Fruit fly (Drosophila melanogaster): Measurements from ENCODE around the gene CG11722.

The CG11722 gene

DNA sequence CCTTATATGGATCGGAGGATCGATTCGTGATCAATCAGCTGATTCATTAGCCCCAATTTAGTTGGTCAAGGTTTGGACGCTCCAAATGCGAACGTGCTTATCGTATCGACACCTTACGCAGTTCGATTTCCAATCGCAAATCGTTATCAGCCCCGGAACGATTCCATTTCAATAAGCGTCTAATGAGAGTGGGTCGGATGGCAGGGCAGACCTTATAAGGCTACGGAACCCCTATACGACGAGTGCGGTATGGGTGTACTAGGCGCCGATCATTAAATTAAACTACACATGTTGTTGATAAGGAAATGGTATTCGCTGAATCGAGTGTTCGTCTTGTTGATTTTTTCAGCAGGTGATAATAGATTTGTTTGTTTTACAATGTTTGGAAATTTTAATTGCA lies 9.6 kb downstream of the CG11722 start (continued):
- TF ChIP-seq trem (tag; optimal IDR thresholded peaks at IDR 0.05) (no peak), CG9609 (GFP tag; optimal IDR thresholded peaks at IDR 0.05) (no peak), CG5245 (GFP tag; optimal IDR thresholded peaks at IDR 0.05) (no peak), bigmax (GFP tag; optimal IDR thresholded peaks at IDR 0.05) (no peak), CG15011 (GFP tag; optimal IDR thresholded peaks at IDR 0.05) (no peak), CG17912 (GFP tag; optimal IDR thresholded peaks at IDR 0.05) (no peak), CG18599 (GFP tag; optimal IDR thresholded peaks at IDR 0.05) (peak; percentile 29), Med (GFP tag) (peak; percentile 36), ttk (GFP tag; IDR thresholded peaks at IDR 0.05) (no peak), CG2712 (tag; optimal IDR thresholded peaks at IDR 0.05) (no peak), dati (GFP tag; IDR thresholded peaks at IDR 0.05) (no peak), Deaf1 (tag; optimal IDR thresholded peaks at IDR 0.05) (peak; percentile 1), Doc2 (GFP tag; IDR thresholded peaks at IDR 0.05) (no peak), Ada2b (GFP tag; IDR thresholded peaks at IDR 0.05) (no peak), CG10543 (GFP tag; optimal IDR thresholded peaks at IDR 0.05) (peak; percentile 36), cad (GFP tag; optimal IDR thresholded peaks at IDR 0.05) (no peak), CG30431 (GFP tag; optimal IDR thresholded peaks at IDR 0.05) (no peak), CG1024 (GFP tag; IDR thresholded peaks at IDR 0.05) (no peak), ci (GFP tag; IDR thresholded peaks at IDR 0.05) (no peak), bbx (GFP tag; IDR thresholded peaks at IDR 0.05; ENCODE audit: partially characterized antibody) (no peak), Trl (optimal IDR thresholded peaks at IDR 0.05) (no peak), Trl (GFP tag; optimal IDR thresholded peaks at IDR 0.05) (no peak), CG12219 (GFP tag; optimal IDR thresholded peaks at IDR 0.05) (no peak), ash1 (GFP tag; optimal IDR thresholded peaks at IDR 0.05) (no peak), CG1233 (GFP tag; optimal IDR thresholded peaks at IDR 0.05) (no peak), CG10209 (GFP tag; optimal IDR thresholded peaks at IDR 0.05) (no peak), CG17568 (GFP tag; optimal IDR thresholded peaks at IDR 0.05) (no peak), btn (GFP tag; optimal IDR thresholded peaks at IDR 0.05) (no peak), Taf1 (GFP tag; IDR thresholded peaks at IDR 0.05) (no peak), klu (GFP tag; IDR thresholded peaks at IDR 0.05) (no peak), CG32532 (GFP tag; IDR thresholded peaks at IDR 0.05) (no peak), CG17328 (GFP tag; IDR thresholded peaks at IDR 0.05) (no peak), dysf (GFP tag; IDR thresholded peaks at IDR 0.05) (no peak), br (optimal IDR thresholded peaks at IDR 0.05) (no peak), CG10462 (GFP tag; optimal IDR thresholded peaks at IDR 0.05) (no peak), CG18619 (GFP tag; optimal IDR thresholded peaks at IDR 0.05) (no peak), NK7.1 (GFP tag; optimal IDR thresholded peaks at IDR 0.05) (no peak), CG16813 (GFP tag; IDR thresholded peaks at IDR 0.05; ENCODE audit: partially characterized antibody) (no peak), CG2199 (GFP tag; IDR thresholded peaks at IDR 0.05) (0 out of 3 replicates have a peak, but pooled peaks have one; percentile 19), Hr51 (GFP tag; optimal IDR thresholded peaks at IDR 0.05) (no peak), CG7987 (GFP tag; optimal IDR thresholded peaks at IDR 0.05) (peak; percentile 8), lilli (GFP tag; optimal IDR thresholded peaks at IDR 0.05) (no peak), CG13624 (GFP tag; optimal IDR thresholded peaks at IDR 0.05) (no peak), jigr1 (GFP tag; IDR thresholded peaks at IDR 0.05) (no peak), CG32772 (GFP tag; IDR thresholded peaks at IDR 0.05) (no peak), Sin3A (optimal IDR thresholded peaks at IDR 0.05) (no peak), CG10267 (tag; optimal IDR thresholded peaks at IDR 0.05) (no peak), tup (GFP tag; optimal IDR thresholded peaks at IDR 0.05) (no peak), vnd (GFP tag; IDR thresholded peaks at IDR 0.05; ENCODE audit: partially characterized antibody) (no peak), ftz-f1 (GFP tag; optimal IDR thresholded peaks at IDR 0.05) (peak; percentile 54), bab2 (GFP tag; optimal IDR thresholded peaks at IDR 0.05) (no peak), CG31224 (GFP tag; IDR thresholded peaks at IDR 0.05) (no peak), CG4360 (GFP tag; IDR thresholded peaks at IDR 0.05) (no peak), HmgZ (tag; optimal IDR thresholded peaks at IDR 0.05) (peak; percentile 1)

All from whole organism, embryonic.